Fruit fly (Drosophila melanogaster) whole organism, embryonic: Measurements from ENCODE around the gene Trs20.

Experiments used
- Asciz ChIP-seq: fragments of 200-800 bp; sonication (Bioruptor generic); optimal IDR thresholded peaks from 2 replicates; lab custom pipeline; 2017; ENCODE audit warnings: missing biosample characterization, mild to moderate bottlenecking, missing genetic modification characterization, missing genetic modification reagents
- Atf3 ChIP-seq: fragments of 200-800 bp; sonication (Bioruptor generic); optimal IDR thresholded peaks from 3 replicates; lab custom pipeline; 2016; ENCODE audit warnings: missing biosample characterization, missing genetic modification characterization
- C15 ChIP-seq: fragments of 200-800 bp; sonication (Bioruptor generic); IDR thresholded peaks from 3 replicates; pipeline ENCODE4 v1.3.6; 2022; ENCODE audit warnings: missing biosample characterization, missing genetic modification characterization
- CG1024 ChIP-seq: fragments of 200-800 bp; sonication (Bioruptor generic); IDR thresholded peaks from 2 replicates; pipeline ENCODE4 v1.3.6; 2022; ENCODE audit warnings: missing biosample characterization, missing genetic modification characterization
- CG10321 ChIP-seq: fragments of 200-800 bp; sonication (Bioruptor generic); IDR thresholded peaks from 2 replicates; pipeline ENCODE4 v1.3.6; 2022; ENCODE audit warnings: missing biosample characterization, missing genetic modification characterization
- CG11456 ChIP-seq: fragments of 200-800 bp; sonication (Bioruptor generic); IDR thresholded peaks from 3 replicates; pipeline ENCODE4 v1.3.6; 2022; ENCODE audit warnings: missing biosample characterization, missing genetic modification characterization
- CG11695 ChIP-seq: fragments of 200-800 bp; sonication (Bioruptor generic); IDR thresholded peaks from 3 replicates; pipeline ENCODE4 v1.3.6; 2022; ENCODE audit warnings: missing biosample characterization, missing genetic modification characterization
- CG12104 ChIP-seq: fragments of 200-800 bp; sonication (Bioruptor generic); optimal IDR thresholded peaks from 3 replicates; lab custom pipeline; 2016; ENCODE audit warnings: missing biosample characterization, missing genetic modification characterization
- CG12391 ChIP-seq: fragments of 200-800 bp; sonication (Bioruptor generic); optimal IDR thresholded peaks from 3 replicates; lab custom pipeline; 2018; ENCODE audit warnings: missing biosample characterization, mild to moderate bottlenecking, missing genetic modification characterization, moderate library complexity
- CG12942 ChIP-seq: fragments of 200-800 bp; sonication (Bioruptor generic); optimal IDR thresholded peaks from 3 replicates; lab custom pipeline; 2016; ENCODE audit warnings: missing biosample characterization, missing genetic modification characterization
- CG13287 ChIP-seq: fragments of 200-800 bp; sonication (Bioruptor generic); IDR thresholded peaks from 2 replicates; pipeline ENCODE4 v1.3.6; 2022; ENCODE audit warnings: missing biosample characterization, missing genetic modification characterization; ENCODE audit not compliant: partially characterized antibody
- CG13775 ChIP-seq: fragments of 200-800 bp; sonication (Bioruptor generic); optimal IDR thresholded peaks from 3 replicates; lab custom pipeline; 2017; ENCODE audit warnings: missing biosample characterization, mild to moderate bottlenecking, missing genetic modification characterization
- CG1832 ChIP-seq: fragments of 200-800 bp; sonication (Bioruptor generic); optimal IDR thresholded peaks from 2 replicates; lab custom pipeline; 2017; ENCODE audit warnings: missing biosample characterization, mild to moderate bottlenecking, missing genetic modification characterization, inconsistent platforms
- CG2120 ChIP-seq: fragments of 200-800 bp; sonication (Bioruptor generic); optimal IDR thresholded peaks from 3 replicates; lab custom pipeline; 2016; ENCODE audit warnings: missing biosample characterization, missing genetic modification characterization
- CG2199 ChIP-seq: fragments of 200-800 bp; sonication (Bioruptor generic); IDR thresholded peaks from 3 replicates; pipeline ENCODE4 v1.3.6; 2022; ENCODE audit warnings: missing biosample characterization, missing genetic modification characterization
- CG2889 ChIP-seq: fragments of 200-800 bp; sonication (Bioruptor generic); IDR thresholded peaks from 3 replicates; pipeline ENCODE4 v1.3.6; 2022; ENCODE audit warnings: missing biosample characterization, missing genetic modification characterization
- CG30020 ChIP-seq: fragments of 200-800 bp; optimal IDR thresholded peaks from 2 replicates; lab custom pipeline; 2019; ENCODE audit warnings: missing biosample characterization, mild to moderate bottlenecking, missing genetic modification characterization, moderate library complexity
- CG32772 ChIP-seq: fragments of 200-800 bp; sonication (Bioruptor generic); IDR thresholded peaks from 2 replicates; pipeline ENCODE4 v1.3.6; 2022; ENCODE audit warnings: missing biosample characterization, missing genetic modification characterization
- CG33557 ChIP-seq: fragments of 200-800 bp; sonication (Bioruptor generic); optimal IDR thresholded peaks from 2 replicates; lab custom pipeline; 2019; ENCODE audit warnings: missing biosample characterization, mild to moderate bottlenecking, missing genetic modification characterization, moderate library complexity
- CG3995 ChIP-seq: fragments of 200-800 bp; sonication (Bioruptor generic); optimal IDR thresholded peaks from 3 replicates; lab custom pipeline; 2016; ENCODE audit warnings: missing biosample characterization, missing genetic modification characterization
- CG4707 ChIP-seq: fragments of 200-800 bp; sonication (Bioruptor generic); optimal IDR thresholded peaks from 2 replicates; lab custom pipeline; 2018; ENCODE audit warnings: missing biosample characterization, mild to moderate bottlenecking, missing genetic modification characterization, moderate library complexity
- CG6654 ChIP-seq: fragments of 200-800 bp; sonication (Bioruptor generic); optimal IDR thresholded peaks from 2 replicates; lab custom pipeline; 2017; ENCODE audit warnings: missing biosample characterization, mild to moderate bottlenecking, missing genetic modification characterization
- CG9932 ChIP-seq: fragments of 200-800 bp; sonication (Bioruptor generic); IDR thresholded peaks from 2 replicates; pipeline ENCODE4 v1.3.6; 2022; ENCODE audit warnings: missing biosample characterization, missing genetic modification characterization
- Dek ChIP-seq: fragments of 200-800 bp; sonication (Bioruptor generic); optimal IDR thresholded peaks from 3 replicates; lab custom pipeline; 2019; ENCODE audit warnings: missing biosample characterization, mild to moderate bottlenecking, missing genetic modification characterization, moderate library complexity
- H15 ChIP-seq: fragments of 200-800 bp; sonication (Bioruptor generic); IDR thresholded peaks from 3 replicates; pipeline ENCODE4 v1.3.6; 2022; ENCODE audit warnings: missing biosample characterization, missing genetic modification characterization
- Hmx ChIP-seq: fragments of 200-800 bp; sonication (Bioruptor generic); optimal IDR thresholded peaks from 2 replicates; lab custom pipeline; 2016; ENCODE audit warnings: missing biosample characterization, missing genetic modification characterization
- Hsf ChIP-seq: fragments of 200-800 bp; sonication (Bioruptor generic); optimal IDR thresholded peaks from 3 replicates; lab custom pipeline; 2016; ENCODE audit warnings: missing biosample characterization, missing genetic modification characterization
- Med ChIP-seq: fragments of 200-800 bp; sonication (Bioruptor generic); peaks from one replicate; lab custom pipeline; 2016; ENCODE audit warnings: missing biosample characterization, missing genetic modification characterization, mild to moderate bottlenecking, inconsistent platforms, moderate library complexity
- Poxn ChIP-seq: fragments of 200-800 bp; sonication (Bioruptor generic); IDR thresholded peaks from 2 replicates; pipeline ENCODE4 v1.3.6; 2022; ENCODE audit warnings: missing biosample characterization, missing genetic modification characterization
- YL-1 ChIP-seq: fragments of 200-800 bp; sonication (Bioruptor generic); optimal IDR thresholded peaks from 3 replicates; lab custom pipeline; 2017; ENCODE audit warnings: missing biosample characterization, mild to moderate bottlenecking, missing genetic modification characterization
- ase ChIP-seq: fragments of 200-800 bp; sonication (Bioruptor generic); IDR thresholded peaks from 3 replicates; pipeline ENCODE4 v1.3.6; 2022; ENCODE audit warnings: missing biosample characterization, missing genetic modification characterization
- bbx ChIP-seq: fragments of 200-800 bp; sonication (Bioruptor generic); IDR thresholded peaks from 2 replicates; pipeline ENCODE4 v1.3.6; 2022; ENCODE audit warnings: missing biosample characterization, missing genetic modification characterization; ENCODE audit not compliant: partially characterized antibody
- chn ChIP-seq: fragments of 200-800 bp; sonication (Bioruptor generic); optimal IDR thresholded peaks from 2 replicates; lab custom pipeline; 2016; ENCODE audit warnings: missing biosample characterization, missing genetic modification characterization
- ci ChIP-seq: fragments of 200-800 bp; sonication (Bioruptor generic); IDR thresholded peaks from 3 replicates; pipeline ENCODE4 v1.3.6; 2022; ENCODE audit warnings: missing biosample characterization, missing genetic modification characterization
- croc ChIP-seq: fragments of 200-800 bp; sonication (Bioruptor generic); conservative IDR thresholded peaks from 3 replicates; pipeline ENCODE4 v1.3.6; 2022; ENCODE audit warnings: missing biosample characterization, missing genetic modification characterization
- ewg ChIP-seq: fragments of 200-800 bp; sonication (Bioruptor generic); optimal IDR thresholded peaks from 3 replicates; lab custom pipeline; 2017; ENCODE audit warnings: mild to moderate bottlenecking, missing biosample characterization, missing genetic modification reagents, missing genetic modification characterization
- fd64A ChIP-seq: fragments of 200-800 bp; sonication (Bioruptor generic); optimal IDR thresholded peaks from 3 replicates; lab custom pipeline; 2018; ENCODE audit warnings: missing biosample characterization, mild to moderate bottlenecking, missing genetic modification characterization
- ham ChIP-seq: fragments of 200-800 bp; sonication (Bioruptor generic); IDR thresholded peaks from 2 replicates; pipeline ENCODE4 v1.3.6; 2022; ENCODE audit warnings: missing biosample characterization, missing genetic modification characterization
- hkb ChIP-seq, 2 experiments: fragments of 200-800 bp in 1 of 2; fragments of >200 bp in 1 of 2; sonication (Bioruptor generic) in 1 of 2; IDR thresholded peaks in 1 of 2; optimal IDR thresholded peaks in 1 of 2; 2 replicates each; pipeline versions ENCODE4 v1.3.6 to Lab custom; 2017 to 2022; ENCODE audit warnings: missing biosample characterization in 1 of 2, missing genetic modification characterization in 1 of 2
- ind ChIP-seq: fragments of 200-800 bp; sonication (Bioruptor generic); optimal IDR thresholded peaks from 3 replicates; lab custom pipeline; 2016; ENCODE audit warnings: missing biosample characterization, missing genetic modification characterization
- nerfin-2 ChIP-seq: fragments of 200-800 bp; sonication (Bioruptor generic); IDR thresholded peaks from 2 replicates; pipeline ENCODE4 v1.3.6; 2022; ENCODE audit warnings: missing biosample characterization, missing genetic modification characterization; ENCODE audit not compliant: partially characterized antibody
- p53 ChIP-seq: fragments of 200-800 bp; sonication (Bioruptor generic); optimal IDR thresholded peaks from 2 replicates; lab custom pipeline; 2016; ENCODE audit warnings: missing biosample characterization, missing genetic modification characterization
- peb ChIP-seq: fragments of 200-800 bp; sonication (Bioruptor generic); IDR thresholded peaks from 2 replicates; pipeline ENCODE4 v1.3.6; 2022; ENCODE audit warnings: missing biosample characterization, missing genetic modification characterization
- prd ChIP-seq, 3 experiments: fragments of >200 bp in 2 of 3; fragments of 200-800 bp in 1 of 3; sonication (Bioruptor generic) in 1 of 3; optimal IDR thresholded peaks in 2 of 3; IDR thresholded peaks in 1 of 3; 2 replicates in 2 of 3; 3 replicates in 1 of 3; pipeline versions ENCODE4 v1.3.6 to Lab custom; 2017 to 2022; ENCODE audit warnings: missing biosample characterization in 1 of 3, missing genetic modification characterization in 1 of 3
- pzg ChIP-seq: fragments of 200-800 bp; sonication (Bioruptor generic); optimal IDR thresholded peaks from 3 replicates; lab custom pipeline; 2018; ENCODE audit warnings: missing biosample characterization, mild to moderate bottlenecking, missing genetic modification characterization, moderate library complexity
- ranshi ChIP-seq: fragments of 200-800 bp; sonication (Bioruptor generic); IDR thresholded peaks from 2 replicates; pipeline ENCODE4 v1.3.6; 2022; ENCODE audit warnings: missing biosample characterization, missing genetic modification characterization
- seq ChIP-seq: fragments of 200-800 bp; sonication (Bioruptor generic); IDR thresholded peaks from 2 replicates; pipeline ENCODE4 v1.3.6; 2022; ENCODE audit warnings: missing biosample characterization, missing genetic modification characterization
- slbo ChIP-seq: fragments of 200-800 bp; sonication (Bioruptor generic); IDR thresholded peaks from 2 replicates; pipeline ENCODE4 v1.3.6; 2022; ENCODE audit warnings: missing biosample characterization, missing genetic modification characterization
- sr ChIP-seq: fragments of 200-800 bp; sonication (Bioruptor generic); IDR thresholded peaks from 3 replicates; pipeline ENCODE4 v1.3.6; 2022; ENCODE audit warnings: missing biosample characterization, missing genetic modification characterization
- tll ChIP-seq, 2 experiments: fragments of 200-800 bp in 1 of 2; fragments of >200 bp in 1 of 2; sonication (Bioruptor generic) in 1 of 2; optimal IDR thresholded peaks; 2 replicates each; lab custom pipeline; 2017 to 2019; ENCODE audit warnings: missing biosample characterization in 2 of 2, missing genetic modification characterization in 2 of 2, mild to moderate bottlenecking in 1 of 2, moderate library complexity in 1 of 2
- ttk ChIP-seq: fragments of 200-800 bp; sonication (Bioruptor generic); IDR thresholded peaks from 2 replicates; pipeline ENCODE4 v2.1.2; 2022; ENCODE audit warnings: missing biosample characterization, missing genetic modification characterization

Trs20 gene

DNA sequence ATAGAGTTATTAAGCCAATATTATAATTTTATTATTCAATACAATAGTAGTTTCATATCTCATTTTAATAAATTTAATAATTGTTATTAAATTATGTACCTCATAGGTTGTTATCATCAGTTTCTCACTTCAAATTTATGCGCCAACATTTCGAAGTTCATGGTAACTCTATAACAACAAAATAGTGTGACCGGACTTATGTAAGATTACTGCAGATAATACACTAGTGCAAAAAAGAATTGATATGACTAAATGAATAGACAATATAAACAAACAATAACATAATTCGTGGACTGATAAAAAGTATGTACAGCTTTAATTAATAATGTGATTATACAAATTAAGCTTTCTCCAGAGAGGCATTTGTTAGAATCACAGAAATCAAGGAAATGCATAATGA is 9.6 kb downstream of the Trs20 start, which contains the start of gene Strump (continued):
- TF ChIP-seq CG6654 (GFP tag; lab: Kevin White, UChicago) = no peak
- TF ChIP-seq fd64A (GFP tag; lab: Kevin White, UChicago) = no peak
- TF ChIP-seq H15 (GFP tag; lab: Robert Waterston, UW) = no peak
- no peak for TF ChIP-seq Atf3
- TF ChIP-seq CG12104 (GFP tag; lab: Kevin White, UChicago) = no peak
- TF ChIP-seq Dek = no peak
- no peak for TF ChIP-seq tll (GFP tag; optimal IDR thresholded peaks at IDR 0.05; lab: Kevin White, UChicago)
- no peak for TF ChIP-seq CG13775 (GFP tag; lab: Kevin White, UChicago)
- no peak for TF ChIP-seq Hmx (GFP tag; lab: Kevin White, UChicago)
- no peak for TF ChIP-seq ham (GFP tag; lab: Robert Waterston, UW)
- no peak for TF ChIP-seq CG3995 (GFP tag; lab: Kevin White, UChicago)
- TF ChIP-seq ind = no peak
- TF ChIP-seq Med (GFP tag; lab: Kevin White, UChicago) = peak; percentile 40
- TF ChIP-seq ranshi = no peak
- TF ChIP-seq CG30020 (tag; lab: Kevin White, UChicago) = no peak
- TF ChIP-seq CG1024 (GFP tag; lab: Robert Waterston, UW) = no peak
- no peak for TF ChIP-seq peb (GFP tag; lab: Robert Waterston, UW)
- no peak for TF ChIP-seq chn (GFP tag; lab: Kevin White, UChicago)
- no peak for TF ChIP-seq ewg (GFP tag; lab: Kevin White, UChicago)
- no peak for TF ChIP-seq prd (optimal IDR thresholded peaks at IDR 0.05; lab: Kevin White, UChicago)
- no peak for TF ChIP-seq prd (GFP tag; IDR thresholded peaks at IDR 0.05; lab: Robert Waterston, UW)
- TF ChIP-seq p53 = no peak
- no peak for TF ChIP-seq Poxn (GFP tag; lab: Robert Waterston, UW)
- TF ChIP-seq slbo = no peak
- no peak for TF ChIP-seq CG2889 (GFP tag; lab: Robert Waterston, UW)
- peak; percentile 17; the same call in 1 of the 2 replicates for TF ChIP-seq CG13287 (GFP tag; lab: Robert Waterston, UW)
- no peak for TF ChIP-seq CG33557 (GFP tag; lab: Kevin White, UChicago)
- TF ChIP-seq sr (GFP tag; lab: Robert Waterston, UW) = no peak
- no peak for TF ChIP-seq Asciz (GFP tag; lab: Kevin White, UChicago)
- TF ChIP-seq CG4707 (GFP tag; lab: Kevin White, UChicago) = no peak
- no peak for TF ChIP-seq ttk (GFP tag; lab: Robert Waterston, UW)
- TF ChIP-seq CG2199 (GFP tag; lab: Robert Waterston, UW) = 0 out of 3 replicates have a peak, but pooled peaks have one; percentile 6
- peak; percentile 47 for TF ChIP-seq bbx (GFP tag; lab: Robert Waterston, UW)
- no peak for TF ChIP-seq nerfin-2 (GFP tag; lab: Robert Waterston, UW)
- TF ChIP-seq YL-1 (GFP tag; lab: Kevin White, UChicago) = peak; percentile 78
- TF ChIP-seq CG11456 (GFP tag; lab: Robert Waterston, UW) = no peak
- TF ChIP-seq CG9932 (GFP tag; lab: Robert Waterston, UW) = no peak
- no peak for TF ChIP-seq CG32772 (GFP tag; lab: Robert Waterston, UW)
- no peak for TF ChIP-seq hkb (optimal IDR thresholded peaks at IDR 0.05; lab: Kevin White, UChicago)
- TF ChIP-seq hkb (GFP tag; IDR thresholded peaks at IDR 0.05; lab: Robert Waterston, UW) = no peak
- TF ChIP-seq CG2120 (GFP tag; lab: Kevin White, UChicago) = no peak
- no peak for TF ChIP-seq C15 (GFP tag; lab: Robert Waterston, UW)
- no peak for TF ChIP-seq ci (GFP tag; lab: Robert Waterston, UW)
- TF ChIP-seq croc (GFP tag; lab: Robert Waterston, UW) = no peak
- TF ChIP-seq CG12391 (tag; lab: Kevin White, UChicago) = peak; percentile 12
- no peak for TF ChIP-seq CG10321 (GFP tag; lab: Robert Waterston, UW)
- no peak for TF ChIP-seq ase (GFP tag; lab: Robert Waterston, UW)
- TF ChIP-seq CG12942 (GFP tag; lab: Kevin White, UChicago) = no peak
- no peak for TF ChIP-seq seq
- TF ChIP-seq pzg (GFP tag; lab: Kevin White, UChicago) = peak; percentile 73
- no peak for TF ChIP-seq Hsf
- TF ChIP-seq CG1832 = no peak
- TF ChIP-seq CG11695 (GFP tag; lab: Robert Waterston, UW) = no peak
